Fruit fly (Drosophila melanogaster): ENCODE data around the gene CG15059.

dm6 chrX:18261494-18261893, 2.2 kb upstream of the CG15059 start:
- TF ChIP-seq psq (GFP tag; optimal IDR thresholded peaks at IDR 0.05) = no peak
- TF ChIP-seq Dref (GFP tag; IDR thresholded peaks at IDR 0.05) = no peak
- TF ChIP-seq Dek (tag; optimal IDR thresholded peaks at IDR 0.05) = no peak
- TF ChIP-seq CG7556 (GFP tag; optimal IDR thresholded peaks at IDR 0.05) = no peak
- TF ChIP-seq nerfin-2 (GFP tag; IDR thresholded peaks at IDR 0.05; ENCODE audit: partially characterized antibody) = no peak
- TF ChIP-seq CG7987 (GFP tag; optimal IDR thresholded peaks at IDR 0.05) = no peak
- TF ChIP-seq CG1024 (GFP tag; IDR thresholded peaks at IDR 0.05) = no peak
- no peak for TF ChIP-seq CG3726 (GFP tag; IDR thresholded peaks at IDR 0.05)
- TF ChIP-seq lmd (GFP tag; IDR thresholded peaks at IDR 0.05) = no peak
- TF ChIP-seq sc (optimal IDR thresholded peaks at IDR 0.05) = no peak
- TF ChIP-seq sc (GFP tag; optimal IDR thresholded peaks at IDR 0.05) = no peak
- no peak for TF ChIP-seq gem (tag; optimal IDR thresholded peaks at IDR 0.05)

Measured in whole organism, embryonic.